Worm (Caenorhabditis elegans) whole organism, L1 larva: ENCODE data around the gene C13B4.1.

Experiments
- ceh-88 ChIP-seq: fragments of 200-800 bp; sonication (Bioruptor generic); IDR thresholded peaks from 2 replicates; pipeline ENCODE4 v1.3.6; 2022; ENCODE audit warnings: missing genetic modification characterization, missing compliant biosample characterization
- egl-27 ChIP-seq, 2 experiments: fragments of 150-350 bp in 1 of 2; sonication (generic microtip); optimal IDR thresholded peaks; 3 replicates each; lab custom pipeline; 2017 to 2018; ENCODE audit warnings: missing biosample characterization in 2 of 2, missing genetic modification characterization in 2 of 2, missing genetic modification reagents in 2 of 2
- sptf-1 ChIP-seq: fragments of 150-350 bp; optimal IDR thresholded peaks from 2 replicates; lab custom pipeline; 2014; ENCODE audit warnings: missing biosample characterization, missing genetic modification characterization
- tbx-2 ChIP-seq: sonication (generic microtip); optimal IDR thresholded peaks from 2 replicates; lab custom pipeline; 2016; ENCODE audit warnings: missing genetic modification characterization, missing compliant biosample characterization
- unc-130 ChIP-seq: fragments of 150-350 bp; optimal IDR thresholded peaks from 2 replicates; lab custom pipeline; 2017; ENCODE audit warnings: missing biosample characterization, missing genetic modification characterization, inconsistent platforms
- unc-86 ChIP-seq: sonication (generic microtip); optimal IDR thresholded peaks from 2 replicates; lab custom pipeline; 2016; ENCODE audit warnings: missing genetic modification characterization, missing compliant biosample characterization
- xbp-1 ChIP-seq: sonication (generic microtip); optimal IDR thresholded peaks from 2 replicates; lab custom pipeline; 2016; ENCODE audit warnings: missing genetic modification characterization, missing compliant biosample characterization

DNA sequence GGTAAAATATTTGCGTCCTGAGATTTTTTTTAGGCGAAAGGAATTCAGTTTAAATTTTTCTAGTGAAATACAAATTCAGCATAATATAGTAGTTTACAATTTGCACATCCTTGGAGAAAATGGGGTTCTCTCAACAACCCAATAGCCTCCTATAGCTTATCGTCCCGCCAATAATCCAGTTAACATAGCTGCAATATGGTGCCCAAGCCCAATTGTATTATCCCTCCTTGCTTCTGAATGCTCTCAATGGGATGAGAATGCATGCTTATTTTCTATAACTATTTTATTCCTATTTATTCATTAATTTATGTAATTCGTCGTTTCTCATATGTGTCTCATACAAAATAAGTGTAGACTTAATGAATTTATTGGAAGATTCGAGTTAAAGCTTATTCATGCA lies 9.4 kb downstream of the C13B4.1 start:
- TF ChIP-seq egl-27 (tag; optimal IDR thresholded peaks at IDR 0.05; lab: Kevin White, UChicago) (no peak), xbp-1 (tag; lab: Kevin White, UChicago) (no peak), ceh-88 (GFP tag; lab: Robert Waterston, UW) (no peak), sptf-1 (no peak), unc-86 (tag; lab: Kevin White, UChicago) (no peak), unc-130 (tag; lab: Kevin White, UChicago) (no peak), tbx-2 (tag; lab: Kevin White, UChicago) (no peak)
